Worm (Caenorhabditis elegans) whole organism, L3 larva: ENCODE measurements around the gene papl-1.
A peak's percentile ranks its signal among the peaks of the same experiment; 100 is the strongest.

Source experiments
- R02D3.7 ChIP-seq: fragments of 150-350 bp; optimal IDR thresholded peaks from 2 replicates; lab custom pipeline; 2014; ENCODE audit warnings: missing biosample characterization, missing genetic modification characterization
- ZK546.5 ChIP-seq: sonication (generic microtip); optimal IDR thresholded peaks from 2 replicates; lab custom pipeline; 2017; ENCODE audit warnings: missing biosample characterization, missing genetic modification characterization
- ama-1 ChIP-seq: fragments of 150-350 bp; optimal IDR thresholded peaks from 2 replicates; lab custom pipeline; 2018
- ceh-82 ChIP-seq: fragments of 150-350 bp; optimal IDR thresholded peaks from 2 replicates; lab custom pipeline; 2014; ENCODE audit warnings: missing biosample characterization, missing genetic modification characterization
- ceh-9 ChIP-seq: sonication (generic microtip); optimal IDR thresholded peaks from 2 replicates; lab custom pipeline; 2018; ENCODE audit warnings: missing biosample characterization, missing genetic modification characterization
- egl-5 ChIP-seq: fragments of 150-350 bp; optimal IDR thresholded peaks from 2 replicates; lab custom pipeline; 2017; ENCODE audit warnings: missing biosample characterization, missing genetic modification reagents, missing genetic modification characterization, inconsistent platforms
- elt-1 ChIP-seq: fragments of 150-350 bp; optimal IDR thresholded peaks from 2 replicates; lab custom pipeline; 2014; ENCODE audit warnings: missing biosample characterization, missing genetic modification characterization
- elt-2 ChIP-seq: sonication (generic microtip); optimal IDR thresholded peaks from 2 replicates; lab custom pipeline; 2016; ENCODE audit warnings: missing genetic modification reagents, mild to moderate bottlenecking, missing genetic modification characterization, missing compliant biosample characterization
- elt-3 ChIP-seq, 3 experiments: fragments of 150-350 bp in 1 of 3; sonication (generic microtip) in 2 of 3; optimal IDR thresholded peaks; 2 replicates in 2 of 3; 4 replicates in 1 of 3; lab custom pipeline; 2014 to 2017; ENCODE audit warnings: missing biosample characterization in 3 of 3, missing genetic modification characterization in 3 of 3
- eor-1 ChIP-seq, 2 experiments: fragments of 150-350 bp; optimal IDR thresholded peaks; 2 replicates each; lab custom pipeline; 2014 to 2018; ENCODE audit warnings: missing biosample characterization in 2 of 2, missing genetic modification characterization in 2 of 2
- fkh-10 ChIP-seq: sonication (generic microtip); optimal IDR thresholded peaks from 2 replicates; lab custom pipeline; 2017; ENCODE audit warnings: missing biosample characterization, missing genetic modification reagents, missing genetic modification characterization
- fkh-2 ChIP-seq: fragments of 150-350 bp; optimal IDR thresholded peaks from 2 replicates; lab custom pipeline; 2014; ENCODE audit warnings: missing biosample characterization, missing genetic modification reagents, missing genetic modification characterization
- fos-1 ChIP-seq: fragments of 150-350 bp; optimal IDR thresholded peaks from 2 replicates; lab custom pipeline; 2014; ENCODE audit warnings: missing biosample characterization, missing genetic modification characterization
- hmg-11 ChIP-seq: sonication (generic microtip); optimal IDR thresholded peaks from 2 replicates; lab custom pipeline; 2016; ENCODE audit warnings: missing genetic modification characterization, missing compliant biosample characterization
- jun-1 ChIP-seq: fragments of 150-350 bp; optimal IDR thresholded peaks from 2 replicates; lab custom pipeline; 2014; ENCODE audit warnings: missing biosample characterization, missing genetic modification reagents, missing genetic modification characterization
- lin-15B ChIP-seq: fragments of 150-350 bp; optimal IDR thresholded peaks from 2 replicates; lab custom pipeline; 2014; ENCODE audit warnings: missing biosample characterization, missing genetic modification characterization
- lin-39 ChIP-seq: fragments of 150-350 bp; optimal IDR thresholded peaks from 2 replicates; lab custom pipeline; 2018; ENCODE audit warnings: missing biosample characterization, missing genetic modification reagents, missing genetic modification characterization
- lsy-12 ChIP-seq: sonication (generic microtip); optimal IDR thresholded peaks from 2 replicates; lab custom pipeline; 2016; ENCODE audit warnings: mild to moderate bottlenecking, missing genetic modification characterization, missing compliant biosample characterization
- mdl-1 ChIP-seq: fragments of 150-350 bp; optimal IDR thresholded peaks from 2 replicates; lab custom pipeline; 2014; ENCODE audit warnings: missing biosample characterization, missing genetic modification characterization
- nfya-1 ChIP-seq: sonication (generic microtip); optimal IDR thresholded peaks from 2 replicates; lab custom pipeline; 2017; ENCODE audit warnings: missing genetic modification characterization, mild to moderate bottlenecking, missing compliant biosample characterization, antibody characterized with exemption, moderate library complexity; ENCODE audit not compliant: insufficient read depth
- nhr-12 ChIP-seq: fragments of 150-350 bp; optimal IDR thresholded peaks from 2 replicates; lab custom pipeline; 2014; ENCODE audit warnings: missing biosample characterization, missing genetic modification characterization
- nhr-23 ChIP-seq: fragments of 150-350 bp; optimal IDR thresholded peaks from 2 replicates; lab custom pipeline; 2014; ENCODE audit warnings: missing biosample characterization, missing genetic modification reagents, missing genetic modification characterization
- nhr-25 ChIP-seq: sonication (generic microtip); optimal IDR thresholded peaks from 2 replicates; lab custom pipeline; 2017; ENCODE audit warnings: missing biosample characterization, missing genetic modification characterization
- nhr-28 ChIP-seq: fragments of 150-350 bp; optimal IDR thresholded peaks from 2 replicates; lab custom pipeline; 2014; ENCODE audit warnings: missing biosample characterization, missing genetic modification characterization
- nhr-43 ChIP-seq: sonication (generic microtip); optimal IDR thresholded peaks from 2 replicates; lab custom pipeline; 2016; ENCODE audit warnings: mild to moderate bottlenecking, missing genetic modification characterization, missing compliant biosample characterization; ENCODE audit not compliant: poor library complexity, severe bottlenecking
- nhr-67 ChIP-seq: fragments of 150-350 bp; optimal IDR thresholded peaks from 2 replicates; lab custom pipeline; 2014; ENCODE audit warnings: missing biosample characterization, missing genetic modification characterization
- nhr-76 ChIP-seq: fragments of 150-350 bp; sonication (generic microtip); optimal IDR thresholded peaks from 5 replicates; lab custom pipeline; 2014; ENCODE audit warnings: missing biosample characterization, missing genetic modification characterization
- pha-4 ChIP-seq: fragments of 150-350 bp; optimal IDR thresholded peaks from 2 replicates; lab custom pipeline; 2014; ENCODE audit warnings: missing biosample characterization, missing genetic modification reagents, missing genetic modification characterization
- pqm-1 ChIP-seq: fragments of 150-350 bp; optimal IDR thresholded peaks from 2 replicates; lab custom pipeline; 2017; ENCODE audit warnings: missing biosample characterization, missing genetic modification characterization, inconsistent platforms
- sea-2 ChIP-seq: fragments of 150-350 bp; sonication (generic microtip); optimal IDR thresholded peaks from 4 replicates; lab custom pipeline; 2014; ENCODE audit warnings: missing biosample characterization, missing genetic modification reagents, missing genetic modification characterization
- skn-1 ChIP-seq: fragments of 150-350 bp; optimal IDR thresholded peaks from 2 replicates; lab custom pipeline; 2014; ENCODE audit warnings: missing biosample characterization, missing genetic modification characterization
- snpc-4 ChIP-seq: fragments of 150-350 bp; optimal IDR thresholded peaks from 2 replicates; lab custom pipeline; 2014; ENCODE audit warnings: missing biosample characterization, missing genetic modification characterization
- tbx-2 ChIP-seq: sonication (generic microtip); optimal IDR thresholded peaks from 2 replicates; lab custom pipeline; 2016; ENCODE audit warnings: mild to moderate bottlenecking, missing genetic modification characterization, missing compliant biosample characterization
- unc-39 ChIP-seq: sonication (generic microtip); optimal IDR thresholded peaks from 4 replicates; lab custom pipeline; 2017; ENCODE audit warnings: missing biosample characterization, missing genetic modification characterization
- unc-62 ChIP-seq: fragments of 150-350 bp; sonication (generic microtip); optimal IDR thresholded peaks from 4 replicates; lab custom pipeline; 2014; ENCODE audit warnings: missing biosample characterization, missing genetic modification reagents, missing genetic modification characterization
- zag-1 ChIP-seq: fragments of 150-350 bp; optimal IDR thresholded peaks from 2 replicates; lab custom pipeline; 2014; ENCODE audit warnings: missing biosample characterization, missing genetic modification characterization
- ztf-11 ChIP-seq: fragments of 150-350 bp; optimal IDR thresholded peaks from 2 replicates; lab custom pipeline; 2014; ENCODE audit warnings: missing biosample characterization, missing genetic modification characterization
- ztf-4 ChIP-seq: fragments of 150-350 bp; optimal IDR thresholded peaks from 2 replicates; lab custom pipeline; 2014; ENCODE audit warnings: missing biosample characterization, missing genetic modification characterization

papl-1 gene

ce11 chrV:12773222-12773621, 13.7 kb upstream of the papl-1 start, which contains the start of gene ZC455.1:
Gene ZC455.1 (plus strand): TSS chrV:12773522.
- TF ChIP-seq nhr-28 (tag; lab: Kevin White, UChicago): no peak
- TF ChIP-seq lin-39 (tag; lab: Kevin White, UChicago): no peak
- TF ChIP-seq zag-1: no peak
- TF ChIP-seq nhr-23: no peak
- no peak for TF ChIP-seq nhr-76 (tag; lab: Kevin White, UChicago)
- TF ChIP-seq sea-2: no peak

- TF ChIP-seq egl-5 (no peak), ztf-4 (no peak), lin-15B (no peak), eor-1 (tag; optimal IDR thresholded peaks at IDR 0.05; lab: Kevin White, UChicago) (no peak), fkh-2 (tag; lab: Kevin White, UChicago) (no peak), R02D3.7 (tag; lab: Kevin White, UChicago) (no peak), lsy-12 (no peak), ceh-9 (tag; lab: Kevin White, UChicago) (no peak), unc-39 (tag; lab: Kevin White, UChicago) (no peak)
Observed at ce11 chrV:12768946-12769345, 9.4 kb upstream of the papl-1 start, which contains the start of gene srt-43. Gene srt-43 (plus strand): TSS chrV:12769246.

ce11 chrV:12763291-12763995, 3.9 kb upstream of the papl-1 start, which contains the start of the genes abcf-1 and scc-3:
Gene abcf-1 (minus strand): TSS chrV:12763375.
Gene scc-3 (plus strand): TSS chrV:12763945.
- TF ChIP-seq ZK546.5 (tag; lab: Kevin White, UChicago) (no peak), nhr-23 (no peak), jun-1 (tag; lab: Kevin White, UChicago) (no peak), unc-62 (GFP tag; lab: Kevin White, UChicago) (no peak), nfya-1 (peak; percentile 78), fkh-10 (GFP tag; lab: Kevin White, UChicago) (no peak), lin-15B (peak; percentile 22), fkh-2 (tag; lab: Kevin White, UChicago) (no peak), pha-4 (tag; lab: Kevin White, UChicago) (peak; percentile 80), mdl-1 (tag; lab: Kevin White, UChicago) (no peak), eor-1 (tag; optimal IDR thresholded peaks at IDR 0.05; lab: Kevin White, UChicago) (no peak), hmg-11 (no peak), elt-1 (tag; lab: Kevin White, UChicago) (no peak), fos-1 (tag; lab: Kevin White, UChicago) (no peak), pqm-1 (peak; percentile 2)
- TF ChIP-seq, all 47 proteins: peak for 4

- TF ChIP-seq fos-1 (tag; lab: Kevin White, UChicago) (no peak), ama-1 (lab: Kevin White, UChicago) (no peak), tbx-2 (tag; lab: Kevin White, UChicago) (no peak), unc-62 (GFP tag; lab: Kevin White, UChicago) (no peak), pqm-1 (no peak), jun-1 (tag; lab: Kevin White, UChicago) (no peak), elt-2 (tag; lab: Kevin White, UChicago) (no peak), ceh-82 (tag; lab: Kevin White, UChicago) (no peak)
Observed at ce11 chrV:12760913-12761312, 1.4 kb upstream of the papl-1 start, which contains the start of gene F18E2.15. Gene F18E2.15 (minus strand): TSS chrV:12761013.

ce11 chrV:12754839-12755238, 4.7 kb downstream of the papl-1 start, which contains the start of gene gpa-13:
Gene gpa-13 (minus strand): TSS chrV:12754939.
- TF ChIP-seq nhr-43 (tag; lab: Kevin White, UChicago) (no peak), snpc-4 (tag; lab: Kevin White, UChicago) (no peak)

- TF ChIP-seq jun-1 (tag; lab: Kevin White, UChicago): no peak
- TF ChIP-seq skn-1: no peak
- TF ChIP-seq tbx-2 (tag; lab: Kevin White, UChicago): no peak
- TF ChIP-seq ceh-82 (tag; lab: Kevin White, UChicago): no peak
- TF ChIP-seq unc-39 (tag; lab: Kevin White, UChicago): no peak
- TF ChIP-seq ama-1 (lab: Kevin White, UChicago): no peak
- TF ChIP-seq elt-1 (tag; lab: Kevin White, UChicago): no peak
- TF ChIP-seq mdl-1 (tag; lab: Kevin White, UChicago): no peak
- no peak for TF ChIP-seq pha-4 (tag; lab: Kevin White, UChicago)
- TF ChIP-seq nhr-25 (tag; lab: Kevin White, UChicago): no peak
- no peak for TF ChIP-seq nhr-67 (tag; lab: Kevin White, UChicago)
- no peak for TF ChIP-seq ztf-11
- TF ChIP-seq nhr-23: no peak
- no peak for TF ChIP-seq nhr-12 (tag; lab: Kevin White, UChicago)
- no peak for TF ChIP-seq elt-3 (tag; optimal IDR thresholded peaks at IDR 0.05; lab: Kevin White, UChicago)
- TF ChIP-seq fkh-2 (tag; lab: Kevin White, UChicago): no peak
Observed at ce11 chrV:12752407-12752806, 7.2 kb downstream of the papl-1 start, which contains the start of gene C15C8.8. Gene C15C8.8 (minus strand): TSS chrV:12752507.
